Worm (Caenorhabditis elegans) whole organism, early embryonic: ENCODE measurements around the gene rnh-1.2.

ENCODE experiments used
- B0310.2 ChIP-seq: sonication (generic microtip); optimal IDR thresholded peaks from 2 replicates; lab custom pipeline; 2016; ENCODE audit warnings: mild to moderate bottlenecking, missing genetic modification characterization, missing compliant biosample characterization
- F13C5.2 ChIP-seq: sonication (generic microtip); optimal IDR thresholded peaks from 2 replicates; lab custom pipeline; 2017; ENCODE audit warnings: mild to moderate bottlenecking, missing genetic modification characterization, inconsistent platforms, missing compliant biosample characterization
- aly-1 ChIP-seq: sonication (generic microtip); optimal IDR thresholded peaks from 2 replicates; lab custom pipeline; 2016; ENCODE audit warnings: missing genetic modification characterization, missing compliant biosample characterization
- ama-1 ChIP-seq: fragments of 150-350 bp; optimal IDR thresholded peaks from 2 replicates; lab custom pipeline; 2014
- ceh-13 ChIP-seq: fragments of 200-800 bp; sonication (Bioruptor generic); optimal IDR thresholded peaks from 2 replicates; lab custom pipeline; 2018; ENCODE audit warnings: mild to moderate bottlenecking, missing genetic modification characterization, missing compliant biosample characterization
- ceh-36 ChIP-seq: sonication (generic microtip); optimal IDR thresholded peaks from 2 replicates; lab custom pipeline; 2016; ENCODE audit warnings: missing genetic modification characterization, inconsistent platforms, missing compliant biosample characterization
- ets-7 ChIP-seq: sonication (generic microtip); optimal IDR thresholded peaks from 2 replicates; lab custom pipeline; 2016; ENCODE audit warnings: missing genotype, missing genetic modification characterization, missing compliant biosample characterization
- flt-1 ChIP-seq: fragments of 200-800 bp; sonication (Bioruptor generic); IDR thresholded peaks from 2 replicates; pipeline ENCODE4 v1.3.6; 2022; ENCODE audit warnings: missing genetic modification characterization, missing compliant biosample characterization
- hmbx-1 ChIP-seq: sonication (generic microtip); optimal IDR thresholded peaks from 2 replicates; lab custom pipeline; 2016; ENCODE audit warnings: mild to moderate bottlenecking, missing genetic modification characterization, missing compliant biosample characterization
- hmg-4 ChIP-seq: fragments of 200-800 bp; sonication (Bioruptor generic); optimal IDR thresholded peaks from 2 replicates; lab custom pipeline; 2018; ENCODE audit warnings: mild to moderate bottlenecking, missing genetic modification characterization, missing compliant biosample characterization
- hnd-1 ChIP-seq: sonication (generic microtip); optimal IDR thresholded peaks from 2 replicates; lab custom pipeline; 2016; ENCODE audit warnings: missing genetic modification characterization, missing compliant biosample characterization
- pes-1 ChIP-seq: fragments of 200-800 bp; sonication (Bioruptor generic); IDR thresholded peaks from 2 replicates; pipeline ENCODE4 v1.3.6; 2022; ENCODE audit warnings: missing genetic modification reagents, missing genetic modification characterization, missing compliant biosample characterization
- sea-1 ChIP-seq: fragments of 200-800 bp; sonication (Bioruptor generic); conservative IDR thresholded peaks from 2 replicates; pipeline ENCODE4 v1.3.6; 2022; ENCODE audit warnings: missing genetic modification characterization, missing compliant biosample characterization
- tbx-11 ChIP-seq: fragments of 200-800 bp; sonication (Bioruptor generic); IDR thresholded peaks from 2 replicates; pipeline ENCODE4 v1.3.6; 2022; ENCODE audit warnings: missing genetic modification characterization, missing compliant biosample characterization
- tbx-37 ChIP-seq: fragments of 200-800 bp; sonication (Bioruptor generic); conservative IDR thresholded peaks from 2 replicates; pipeline ENCODE4 v1.3.6; 2022; ENCODE audit warnings: missing genetic modification reagents, missing genetic modification characterization, missing compliant biosample characterization
- tra-4 ChIP-seq: sonication (generic microtip); optimal IDR thresholded peaks from 2 replicates; lab custom pipeline; 2017; ENCODE audit warnings: missing genetic modification characterization, missing compliant biosample characterization

rnh-1.2 gene

DNA sequence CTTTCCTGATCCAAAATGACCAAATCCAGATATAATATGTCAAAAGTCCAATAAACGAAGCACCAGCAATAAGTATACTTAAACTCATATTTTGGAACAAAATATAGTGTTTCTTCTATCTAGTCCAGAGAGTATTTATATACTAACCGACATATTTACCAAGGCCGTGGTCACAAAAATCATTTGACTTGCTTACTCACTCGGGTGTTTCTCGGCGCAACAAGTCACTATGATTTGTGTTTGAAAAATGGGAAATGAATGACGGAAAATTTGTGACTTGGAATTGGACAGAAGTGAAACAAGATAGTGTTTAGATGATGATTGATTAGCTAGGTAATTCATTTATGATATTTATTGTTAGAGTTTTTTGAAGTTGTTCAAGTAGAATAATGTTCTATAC is 41.6 kb downstream of the rnh-1.2 start, which contains the start of gene cyp-13A5:
Gene cyp-13A5 (minus strand): TSS at position 112 of the 400 bp plus-strand sequence.
- TF ChIP-seq tra-4 (tag; lab: Kevin White, UChicago) (no peak), ama-1 (lab: Kevin White, UChicago) (no peak), tbx-37 (GFP tag; lab: Robert Waterston, UW) (no peak), ceh-36 (no peak), hnd-1 (tag; lab: Kevin White, UChicago) (no peak), hmbx-1 (tag; lab: Kevin White, UChicago) (no peak), B0310.2 (tag; lab: Kevin White, UChicago) (no peak), hmg-4 (GFP tag; lab: Kevin White, UChicago) (no peak)

- TF ChIP-seq ets-7 (tag; lab: Kevin White, UChicago) (no peak), ama-1 (lab: Kevin White, UChicago) (no peak), ceh-36 (no peak), pes-1 (no peak), hnd-1 (tag; lab: Kevin White, UChicago) (no peak), ceh-13 (GFP tag; lab: Kevin White, UChicago) (no peak), aly-1 (no peak), tra-4 (tag; lab: Kevin White, UChicago) (no peak), B0310.2 (tag; lab: Kevin White, UChicago) (no peak), hmbx-1 (tag; lab: Kevin White, UChicago) (no peak)
These were observed 44.2 kb downstream of the rnh-1.2 start, which contains the start of gene cyp-13A4 for ce11 chrII:9797664-9798063. Gene cyp-13A4, minus strand, starts transcription at chrII:9797740.

- TF ChIP-seq tbx-37 (GFP tag; lab: Robert Waterston, UW), result no peak
- no peak for TF ChIP-seq ama-1 (lab: Kevin White, UChicago)
- no peak for TF ChIP-seq F13C5.2 (tag; lab: Kevin White, UChicago)
- TF ChIP-seq hnd-1 (tag; lab: Kevin White, UChicago), result no peak
- no peak for TF ChIP-seq B0310.2 (tag; lab: Kevin White, UChicago)
These were observed 48.6 kb downstream of the rnh-1.2 start, which contains the start of gene cyp-13A3 for ce11 chrII:9793197-9793596. Gene cyp-13A3, minus strand, starts transcription at chrII:9793297.

ce11 chrII:9791185-9791584 is 50.6 kb downstream of the rnh-1.2 start:
- TF ChIP-seq aly-1 (no peak), ama-1 (lab: Kevin White, UChicago) (no peak), hmg-4 (GFP tag; lab: Kevin White, UChicago) (no peak), flt-1 (no peak), hnd-1 (tag; lab: Kevin White, UChicago) (no peak), tbx-11 (no peak), hmbx-1 (tag; lab: Kevin White, UChicago) (no peak), F13C5.2 (tag; lab: Kevin White, UChicago) (no peak), pes-1 (no peak), ceh-13 (GFP tag; lab: Kevin White, UChicago) (no peak), sea-1 (GFP tag; lab: Robert Waterston, UW) (no peak), tra-4 (tag; lab: Kevin White, UChicago) (no peak), ceh-36 (no peak), tbx-37 (GFP tag; lab: Robert Waterston, UW) (no peak), B0310.2 (tag; lab: Kevin White, UChicago) (no peak), ets-7 (tag; lab: Kevin White, UChicago) (no peak)
